Worm (Caenorhabditis elegans) whole organism, early embryonic: ENCODE results near the gene F17C11.13.

Experiments
- F13C5.2 ChIP-seq: sonication (generic microtip); optimal IDR thresholded peaks from 2 replicates; lab custom pipeline; 2017; ENCODE audit warnings: mild to moderate bottlenecking, missing genetic modification characterization, inconsistent platforms, missing compliant biosample characterization
- ama-1 ChIP-seq: fragments of 150-350 bp; optimal IDR thresholded peaks from 2 replicates; lab custom pipeline; 2014
- ceh-13 ChIP-seq: fragments of 200-800 bp; sonication (Bioruptor generic); optimal IDR thresholded peaks from 2 replicates; lab custom pipeline; 2018; ENCODE audit warnings: mild to moderate bottlenecking, missing genetic modification characterization, missing compliant biosample characterization
- flt-1 ChIP-seq: fragments of 200-800 bp; sonication (Bioruptor generic); IDR thresholded peaks from 2 replicates; pipeline ENCODE4 v1.3.6; 2022; ENCODE audit warnings: missing genetic modification characterization, missing compliant biosample characterization
- hmbx-1 ChIP-seq: sonication (generic microtip); optimal IDR thresholded peaks from 2 replicates; lab custom pipeline; 2016; ENCODE audit warnings: mild to moderate bottlenecking, missing genetic modification characterization, missing compliant biosample characterization
- pes-1 ChIP-seq: fragments of 200-800 bp; sonication (Bioruptor generic); IDR thresholded peaks from 2 replicates; pipeline ENCODE4 v1.3.6; 2022; ENCODE audit warnings: missing genetic modification reagents, missing genetic modification characterization, missing compliant biosample characterization
- scrt-1 ChIP-seq: fragments of 200-800 bp; sonication (Bioruptor generic); IDR thresholded peaks from 2 replicates; pipeline ENCODE4 v1.3.6; 2022; ENCODE audit warnings: missing genetic modification characterization, missing compliant biosample characterization
- tra-4 ChIP-seq: sonication (generic microtip); optimal IDR thresholded peaks from 2 replicates; lab custom pipeline; 2017; ENCODE audit warnings: missing genetic modification characterization, missing compliant biosample characterization

- TF ChIP-seq tra-4 (no peak), flt-1 (no peak), F13C5.2 (tag; lab: Kevin White, UChicago) (no peak), ceh-13 (GFP tag; lab: Kevin White, UChicago) (no peak), ama-1 (lab: Kevin White, UChicago) (no peak), pes-1 (GFP tag; lab: Robert Waterston, UW) (no peak), scrt-1 (no peak), hmbx-1 (no peak)
Measured at ce11 chrV:10915922-10916321, 39.8 kb upstream of the F17C11.13 start.
